Fruit fly (Drosophila melanogaster) whole organism, wandering third instar larva: ENCODE results near the gene Rpt5.

ENCODE experiments used
- Abd-B ChIP-seq: fragments of >200 bp; optimal IDR thresholded peaks from 2 replicates; lab custom pipeline; 2017; ENCODE audit warnings: missing biosample characterization, missing genetic modification characterization
- CG32264 ChIP-seq: fragments of 200-800 bp; sonication (Bioruptor generic); optimal IDR thresholded peaks from 2 replicates; lab custom pipeline; 2016; ENCODE audit warnings: missing biosample characterization, missing genetic modification characterization
- CG9705 ChIP-seq: fragments of 200-800 bp; sonication (Bioruptor generic); optimal IDR thresholded peaks from 2 replicates; lab custom pipeline; 2018; ENCODE audit warnings: missing biosample characterization, mild to moderate bottlenecking, missing genetic modification characterization
- CrebA ChIP-seq: fragments of 200-800 bp; sonication (Bioruptor generic); optimal IDR thresholded peaks from 2 replicates; lab custom pipeline; 2016; ENCODE audit warnings: missing biosample characterization, mild to moderate bottlenecking, missing genetic modification characterization, borderline replicate concordance
- Dfd ChIP-seq: fragments of >200 bp; optimal IDR thresholded peaks from 2 replicates; lab custom pipeline; 2017; ENCODE audit warnings: missing biosample characterization, missing genetic modification characterization
- Dif ChIP-seq: fragments of 200-275, 200-300 bp; sonication (Bioruptor generic); optimal IDR thresholded peaks from 2 replicates; lab custom pipeline; 2018; ENCODE audit warnings: missing biosample characterization, missing genetic modification characterization; ENCODE audit not compliant: partially characterized antibody
- GATAd ChIP-seq: sonication (Bioruptor generic); optimal IDR thresholded peaks from 2 replicates; lab custom pipeline; 2016; ENCODE audit warnings: missing biosample characterization, missing genetic modification characterization
- HLH106 ChIP-seq: fragments of 200-800 bp; optimal IDR thresholded peaks from 3 replicates; lab custom pipeline; 2019; ENCODE audit warnings: missing biosample characterization, mild to moderate bottlenecking, missing genetic modification characterization, moderate library complexity
- Hnf4 ChIP-seq: fragments of 200-800 bp; sonication (Bioruptor generic); optimal IDR thresholded peaks from 2 replicates; lab custom pipeline; 2016; ENCODE audit warnings: missing biosample characterization, mild to moderate bottlenecking, missing genetic modification characterization
- Hr78 ChIP-seq: fragments of >200 bp; optimal IDR thresholded peaks from 2 replicates; lab custom pipeline; 2017; ENCODE audit warnings: missing biosample characterization, missing genetic modification characterization
- Hr83 ChIP-seq: fragments of 200-300 bp; sonication (Bioruptor generic); optimal IDR thresholded peaks from 2 replicates; lab custom pipeline; 2016; ENCODE audit warnings: missing biosample characterization, mild to moderate bottlenecking, missing genetic modification characterization, moderate library complexity; ENCODE audit not compliant: poor library complexity, severe bottlenecking
- Jra ChIP-seq: sonication (Bioruptor generic); optimal IDR thresholded peaks from 2 replicates; lab custom pipeline; 2016; ENCODE audit warnings: missing biosample characterization, missing genetic modification characterization
- Mio ChIP-seq: sonication (Bioruptor generic); optimal IDR thresholded peaks from 2 replicates; lab custom pipeline; 2016; ENCODE audit warnings: missing biosample characterization, missing genetic modification characterization
- Myc ChIP-seq: fragments of >200 bp; optimal IDR thresholded peaks from 2 replicates; lab custom pipeline; 2017
- N ChIP-seq: fragments of >200 bp; optimal IDR thresholded peaks from 2 replicates; lab custom pipeline; 2018; ENCODE audit warnings: missing biosample characterization, missing external identifiers, missing genetic modification characterization
- OdsH ChIP-seq: fragments of 200-800 bp; sonication (Bioruptor generic); optimal IDR thresholded peaks from 2 replicates; lab custom pipeline; 2016; ENCODE audit warnings: missing biosample characterization, mild to moderate bottlenecking, missing genetic modification characterization
- Rel ChIP-seq, 2 experiments: fragments of 200-800 bp; sonication (Bioruptor generic) in 1 of 2; optimal IDR thresholded peaks; 2 replicates in 1 of 2; 3 replicates in 1 of 2; lab custom pipeline; 2016 to 2019; ENCODE audit warnings: mild to moderate bottlenecking in 2 of 2, missing biosample characterization in 2 of 2, missing genetic modification characterization in 2 of 2, moderate library complexity in 1 of 2
- Sp1 ChIP-seq: fragments of 200-800 bp; sonication (Bioruptor generic); optimal IDR thresholded peaks from 3 replicates; lab custom pipeline; 2019; ENCODE audit warnings: missing biosample characterization, mild to moderate bottlenecking, missing genetic modification characterization, moderate library complexity
- Vsx2 ChIP-seq: fragments of 200-300, 225-300 bp; sonication (Bioruptor generic); optimal IDR thresholded peaks from 2 replicates; lab custom pipeline; 2018; ENCODE audit warnings: missing biosample characterization, missing genetic modification characterization; ENCODE audit not compliant: partially characterized antibody
- br ChIP-seq: fragments of 200-800 bp; sonication (Bioruptor generic); optimal IDR thresholded peaks from 2 replicates; lab custom pipeline; 2016; ENCODE audit warnings: missing biosample characterization, missing genetic modification characterization
- brk ChIP-seq: fragments of 200-800 bp; sonication (Bioruptor generic); optimal IDR thresholded peaks from 2 replicates; lab custom pipeline; 2016; ENCODE audit warnings: missing biosample characterization, mild to moderate bottlenecking, missing genetic modification characterization
- dl ChIP-seq, 2 experiments: fragments of 175-275, 200-275 bp in 1 of 2; fragments of 200-275 bp in 1 of 2; sonication (Bioruptor generic); optimal IDR thresholded peaks; lab custom pipeline; 2018; ENCODE audit warnings: mild to moderate bottlenecking in 2 of 2, missing biosample characterization in 2 of 2, missing genetic modification characterization in 2 of 2, moderate library complexity in 2 of 2; ENCODE audit not compliant: partially characterized antibody in 2 of 2, insufficient read depth in 1 of 2
- dmrt93B ChIP-seq: fragments of 200-800 bp; sonication (Bioruptor generic); optimal IDR thresholded peaks from 2 replicates; lab custom pipeline; 2018; ENCODE audit warnings: missing biosample characterization, mild to moderate bottlenecking, missing genetic modification characterization
- dsf ChIP-seq: sonication (Bioruptor generic); optimal IDR thresholded peaks from 2 replicates; lab custom pipeline; 2016; ENCODE audit warnings: missing biosample characterization, missing genetic modification characterization, borderline replicate concordance
- ey ChIP-seq: fragments of 200-800 bp; sonication (Bioruptor generic); optimal IDR thresholded peaks from 2 replicates; lab custom pipeline; 2016; ENCODE audit warnings: missing biosample characterization, missing genetic modification characterization
- foxo ChIP-seq, 2 experiments: fragments of 200-800 bp; sonication (Bioruptor generic); optimal IDR thresholded peaks; 2 replicates in 1 of 2; 3 replicates in 1 of 2; lab custom pipeline; 2016 to 2017; ENCODE audit warnings: missing biosample characterization in 2 of 2, missing genetic modification characterization in 2 of 2
- fru ChIP-seq: fragments of 200-800 bp; sonication (Bioruptor generic); optimal IDR thresholded peaks from 3 replicates; lab custom pipeline; 2016; ENCODE audit warnings: missing biosample characterization, mild to moderate bottlenecking, missing genetic modification characterization
- h ChIP-seq: fragments of 200-800 bp; sonication (Bioruptor generic); optimal IDR thresholded peaks from 3 replicates; lab custom pipeline; 2016; ENCODE audit warnings: missing biosample characterization, mild to moderate bottlenecking, missing genetic modification characterization
- jim ChIP-seq: fragments of 175-275, 200-325 bp; sonication (Bioruptor generic); optimal IDR thresholded peaks from 2 replicates; lab custom pipeline; 2016; ENCODE audit warnings: missing biosample characterization, mild to moderate bottlenecking, missing genetic modification characterization
- lola ChIP-seq: fragments of >200 bp; optimal IDR thresholded peaks from 2 replicates; lab custom pipeline; 2017; ENCODE audit warnings: missing biosample characterization, missing genetic modification characterization
- pan ChIP-seq: fragments of >200 bp; optimal IDR thresholded peaks from 2 replicates; lab custom pipeline; 2017
- psq ChIP-seq: fragments of 200-800 bp; sonication (Bioruptor generic); optimal IDR thresholded peaks from 3 replicates; lab custom pipeline; 2017; ENCODE audit warnings: missing biosample characterization, mild to moderate bottlenecking, missing genetic modification characterization, moderate library complexity
- rgr ChIP-seq: fragments of 200-800 bp; sonication (Bioruptor generic); optimal IDR thresholded peaks from 3 replicates; lab custom pipeline; 2016; ENCODE audit warnings: missing biosample characterization, mild to moderate bottlenecking, missing genetic modification characterization
- sage ChIP-seq: fragments of 200-800 bp; sonication (Bioruptor generic); optimal IDR thresholded peaks from 2 replicates; lab custom pipeline; 2016; ENCODE audit warnings: missing biosample characterization, mild to moderate bottlenecking, missing genetic modification characterization
- sv ChIP-seq: fragments of 200-800 bp; sonication (Bioruptor generic); optimal IDR thresholded peaks from 3 replicates; lab custom pipeline; 2016; ENCODE audit warnings: missing biosample characterization, missing genetic modification characterization
- tai ChIP-seq: sonication (Bioruptor generic); optimal IDR thresholded peaks from 2 replicates; lab custom pipeline; 2016; ENCODE audit warnings: missing biosample characterization, missing genetic modification characterization
- usp ChIP-seq: fragments of >200 bp; optimal IDR thresholded peaks from 2 replicates; lab custom pipeline; 2017; ENCODE audit warnings: missing biosample characterization, missing genetic modification characterization
- woc ChIP-seq: sonication (Bioruptor generic); optimal IDR thresholded peaks from 2 replicates; lab custom pipeline; 2016; ENCODE audit warnings: missing biosample characterization, mild to moderate bottlenecking, missing genetic modification characterization

The Rpt5 gene

dm6 chr3R:23773610-23774364 is 21.1 kb downstream of the Rpt5 start, which contains the start of gene CG10208:
TSS of gene CG10208 (minus strand) at chr3R:23774127.
- TF ChIP-seq h = peak; percentile 3
- no peak for TF ChIP-seq dsf (GFP tag; lab: Kevin White, UChicago)
- TF ChIP-seq sage (GFP tag; lab: Kevin White, UChicago) = no peak
- no peak for TF ChIP-seq pan (lab: Kevin White, UChicago)
- no peak for TF ChIP-seq Rel (GFP tag; optimal IDR thresholded peaks at IDR 0.05; lab: Kevin White, UChicago)
- TF ChIP-seq Rel (tag; optimal IDR thresholded peaks at IDR 0.05; lab: Kevin White, UChicago) = peak; percentile 47
- TF ChIP-seq tai (GFP tag; lab: Kevin White, UChicago) = no peak
- no peak for TF ChIP-seq OdsH
- no peak for TF ChIP-seq GATAd (GFP tag; lab: Kevin White, UChicago)
- TF ChIP-seq N (GFP tag; lab: Kevin White, UChicago) = no peak
- no peak for TF ChIP-seq CG9705
- no peak for TF ChIP-seq ey (GFP tag; lab: Kevin White, UChicago)
- TF ChIP-seq CG32264 = no peak
- TF ChIP-seq Sp1 (GFP tag; lab: Kevin White, UChicago) = no peak
- TF ChIP-seq Jra = no peak
- TF ChIP-seq fru (GFP tag; lab: Kevin White, UChicago) = no peak
- TF ChIP-seq jim (GFP tag; lab: Kevin White, UChicago) = no peak
- TF ChIP-seq Hr83 = peak; percentile 7
- TF ChIP-seq brk = no peak
- no peak for TF ChIP-seq foxo (GFP tag; optimal IDR thresholded peaks at IDR 0.05; lab: Kevin White, UChicago)
- no peak for TF ChIP-seq dl (GFP tag; optimal IDR thresholded peaks at IDR 0.05; lab: Kevin White, UChicago; ENCODE audit: insufficient read depth in 1 of 2, partially characterized antibody in 2 of 2)
- TF ChIP-seq Vsx2 (GFP tag; lab: Kevin White, UChicago) = no peak
- TF ChIP-seq, all 38 proteins: peak for 3

dm6 chr3R:23780757-23781156 is 28.1 kb downstream of the Rpt5 start:
- TF ChIP-seq usp (no peak), Dif (GFP tag; lab: Kevin White, UChicago) (no peak), CG9705 (no peak), br (GFP tag; lab: Kevin White, UChicago) (no peak), woc (GFP tag; lab: Kevin White, UChicago) (no peak), dmrt93B (GFP tag; lab: Kevin White, UChicago) (no peak)

- no peak for TF ChIP-seq Dfd (GFP tag; lab: Kevin White, UChicago)
- peak; percentile 78 for TF ChIP-seq Sp1 (GFP tag; lab: Kevin White, UChicago)
- peak; percentile 73 for TF ChIP-seq psq (GFP tag; lab: Kevin White, UChicago)
- peak; percentile 84 for TF ChIP-seq CG9705
- peak in 1 of 2 experiments; percentile 90 for TF ChIP-seq foxo (GFP tag; optimal IDR thresholded peaks at IDR 0.05; lab: Kevin White, UChicago)
- TF ChIP-seq Dif (GFP tag; lab: Kevin White, UChicago) = peak; percentile 76
- peak; percentile 86 for TF ChIP-seq sv (GFP tag; lab: Kevin White, UChicago)
- TF ChIP-seq Mio = peak; percentile 9
- peak; percentile 79 for TF ChIP-seq lola
- peak; percentile 73 for TF ChIP-seq N (GFP tag; lab: Kevin White, UChicago)
- peak; percentile 91 for TF ChIP-seq woc (GFP tag; lab: Kevin White, UChicago)
- TF ChIP-seq GATAd (GFP tag; lab: Kevin White, UChicago) = no peak
- peak; percentile 50 for TF ChIP-seq Hr78 (GFP tag; lab: Kevin White, UChicago)
- TF ChIP-seq h = peak; percentile 89
- TF ChIP-seq br (GFP tag; lab: Kevin White, UChicago) = peak; percentile 80
- no peak for TF ChIP-seq dsf (GFP tag; lab: Kevin White, UChicago)
- TF ChIP-seq usp = no peak
- no peak for TF ChIP-seq sage (GFP tag; lab: Kevin White, UChicago)
- peak; percentile 85 for TF ChIP-seq fru (GFP tag; lab: Kevin White, UChicago)
- TF ChIP-seq Myc (lab: Kevin White, UChicago) = peak; percentile 41
- no peak for TF ChIP-seq CrebA (GFP tag; lab: Kevin White, UChicago)
- TF ChIP-seq Hnf4 (GFP tag; lab: Kevin White, UChicago) = peak; percentile 59
- TF ChIP-seq Vsx2 (GFP tag; lab: Kevin White, UChicago) = peak; percentile 99
- no peak for TF ChIP-seq Rel (GFP tag; optimal IDR thresholded peaks at IDR 0.05; lab: Kevin White, UChicago)
- TF ChIP-seq Rel (tag; optimal IDR thresholded peaks at IDR 0.05; lab: Kevin White, UChicago) = peak; percentile 86
- TF ChIP-seq HLH106 = peak; percentile 87
- TF ChIP-seq rgr = peak; percentile 86
- peak; percentile 84 for TF ChIP-seq dmrt93B (GFP tag; lab: Kevin White, UChicago)
- TF ChIP-seq Jra = peak; percentile 68
- peak; percentile 65 for TF ChIP-seq Abd-B (GFP tag; lab: Kevin White, UChicago)
- peak; percentile 87 for TF ChIP-seq ey (GFP tag; lab: Kevin White, UChicago)
- peak; percentile 80 for TF ChIP-seq OdsH
- peak; percentile 8 for TF ChIP-seq CG32264
- peak; percentile 84 for TF ChIP-seq Hr83
- TF ChIP-seq brk = no peak
These were observed 28.8 kb downstream of the Rpt5 start, which contains the start of the genes Nup98-96 and mbc for dm6 chr3R:23781466-23781935. TSS of gene Nup98-96 (minus strand) at chr3R:23781621. TSS of gene mbc (plus strand) at chr3R:23781765.
